Worm (Caenorhabditis elegans): ENCODE results near the gene srj-4.

Gene srj-4

ce11 chrV:12190943-12191569 lies 28.1 kb downstream of the srj-4 start, which contains the start of gene dpy-30:
TSS of gene dpy-30 (plus strand) at chrV:12191519.
- no peak for TF ChIP-seq dao-5 (tag; optimal IDR thresholded peaks at IDR 0.05)
- TF ChIP-seq him-1 (tag; optimal IDR thresholded peaks at IDR 0.05) = no peak
- TF ChIP-seq W03F9.2 (tag; optimal IDR thresholded peaks at IDR 0.05) = peak; percentile 56

DNA sequence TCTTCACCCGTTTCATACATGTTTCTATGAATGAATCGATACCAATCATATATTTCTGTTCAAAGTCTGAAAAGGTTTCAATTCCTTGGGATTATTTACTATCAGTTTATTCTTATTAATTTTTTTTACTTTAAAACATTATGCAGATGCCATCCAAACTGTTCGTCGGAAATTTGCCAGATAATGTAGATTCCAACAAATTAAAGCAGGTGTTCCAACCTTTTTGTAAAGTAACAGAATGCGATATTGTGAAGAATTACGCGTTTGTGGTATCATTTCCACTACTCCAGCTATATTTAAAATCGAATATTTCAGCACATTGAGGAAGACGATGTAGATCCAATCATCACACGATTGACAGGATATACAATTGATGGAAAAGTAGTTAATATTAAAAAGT lies 29.1 kb downstream of the srj-4 start, which contains the start of gene rnp-1:
Gene rnp-1 (plus strand): TSS at position 145 of the 400 bp plus-strand sequence.
- TF ChIP-seq dao-5 (tag; optimal IDR thresholded peaks at IDR 0.05) (no peak), him-1 (tag; optimal IDR thresholded peaks at IDR 0.05) (no peak), W03F9.2 (tag; optimal IDR thresholded peaks at IDR 0.05) (no peak)

ce11 chrV:12194275-12194674 lies 31.3 kb downstream of the srj-4 start, which contains the start of gene ogdh-2:
TSS of gene ogdh-2 (plus strand) at chrV:12194507.
- TF ChIP-seq dao-5 (tag; optimal IDR thresholded peaks at IDR 0.05) = no peak

ce11 chrV:12195845-12196244 lies 32.8 kb downstream of the srj-4 start, which contains the start of gene ZK836.3:
TSS of gene ZK836.3 (minus strand) at chrV:12195945.
- TF ChIP-seq dao-5 (tag; optimal IDR thresholded peaks at IDR 0.05) (no peak), him-1 (tag; optimal IDR thresholded peaks at IDR 0.05) (no peak), W03F9.2 (tag; optimal IDR thresholded peaks at IDR 0.05) (no peak)

DNA sequence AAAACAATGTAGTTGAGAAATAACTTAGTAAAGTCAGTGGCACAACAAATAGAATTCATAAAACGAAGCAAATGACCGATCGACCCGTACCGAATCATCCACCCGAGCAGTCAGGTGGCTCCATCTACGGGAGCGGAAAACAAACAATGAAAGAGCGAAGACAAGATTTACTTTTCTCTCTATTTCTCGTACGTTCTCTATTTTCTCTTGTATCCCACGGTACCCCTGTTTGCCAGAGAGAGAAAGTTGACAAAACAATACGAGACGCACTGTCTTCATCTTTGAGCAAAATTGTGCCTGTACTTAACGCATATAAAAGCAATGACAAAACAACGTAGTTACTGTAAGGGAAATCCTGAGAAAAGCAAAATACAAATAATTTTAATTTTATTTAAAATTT lies 33.7 kb downstream of the srj-4 start:
- TF ChIP-seq dao-5 (tag; optimal IDR thresholded peaks at IDR 0.05) (no peak), him-1 (tag; optimal IDR thresholded peaks at IDR 0.05) (no peak), W03F9.2 (tag; optimal IDR thresholded peaks at IDR 0.05) (no peak)

DNA sequence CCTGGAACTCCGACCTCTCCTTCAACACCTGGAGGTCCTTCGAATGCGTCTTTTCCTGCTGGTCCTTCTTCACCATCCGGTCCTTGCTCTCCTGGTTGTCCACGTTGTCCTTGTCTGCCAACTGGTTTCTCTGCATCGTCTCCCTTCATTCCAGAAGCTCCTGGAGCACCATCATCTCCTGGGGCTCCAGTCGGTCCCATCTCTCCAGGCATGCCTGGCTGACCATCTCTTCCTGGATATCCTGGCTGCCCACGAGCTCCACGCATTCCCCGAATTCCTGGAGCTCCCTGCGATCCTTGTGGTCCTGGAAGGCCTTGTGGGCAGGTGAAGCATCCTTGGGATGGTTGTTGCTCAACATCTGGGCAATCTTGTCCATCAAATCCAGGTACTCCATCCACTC lies 34.7 kb downstream of the srj-4 start:
- TF ChIP-seq W03F9.2 (tag; optimal IDR thresholded peaks at IDR 0.05) = no peak
- no peak for TF ChIP-seq him-1 (tag; optimal IDR thresholded peaks at IDR 0.05)
- no peak for TF ChIP-seq dao-5 (tag; optimal IDR thresholded peaks at IDR 0.05)

ce11 chrV:12198545-12198944 lies 35.5 kb downstream of the srj-4 start, which contains the start of gene lon-3:
TSS of gene lon-3 (minus strand) at chrV:12198645.
- TF ChIP-seq dao-5 (tag; optimal IDR thresholded peaks at IDR 0.05) = no peak
- TF ChIP-seq him-1 (tag; optimal IDR thresholded peaks at IDR 0.05) = no peak
- no peak for TF ChIP-seq W03F9.2 (tag; optimal IDR thresholded peaks at IDR 0.05)

DNA sequence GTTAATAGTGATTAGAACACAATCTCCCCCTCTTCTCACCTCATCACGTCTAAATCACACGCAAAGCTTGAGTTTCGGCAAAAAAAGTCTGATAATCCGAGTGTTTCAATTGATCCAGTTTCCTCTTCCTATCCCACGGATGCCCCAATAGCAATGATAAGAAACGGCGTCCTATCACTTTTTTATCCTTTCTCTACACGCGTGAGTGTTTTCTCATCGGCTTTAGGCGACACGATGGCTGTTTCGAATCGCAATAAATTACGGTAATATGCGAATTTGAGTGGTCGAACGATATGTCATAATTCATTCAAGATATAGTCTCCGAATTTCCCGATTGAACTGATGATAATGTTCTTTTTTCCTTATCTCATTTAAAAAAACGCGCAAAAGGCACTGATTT lies 36.5 kb downstream of the srj-4 start:
- TF ChIP-seq dao-5 (tag; optimal IDR thresholded peaks at IDR 0.05) (no peak), W03F9.2 (tag; optimal IDR thresholded peaks at IDR 0.05) (no peak), him-1 (tag; optimal IDR thresholded peaks at IDR 0.05) (no peak)

- TF ChIP-seq dao-5 (tag; optimal IDR thresholded peaks at IDR 0.05) (no peak), him-1 (tag; optimal IDR thresholded peaks at IDR 0.05) (no peak)
These were observed 45.7 kb downstream of the srj-4 start for ce11 chrV:12208678-12209077.

- TF ChIP-seq W03F9.2 (tag; optimal IDR thresholded peaks at IDR 0.05) (no peak), him-1 (tag; optimal IDR thresholded peaks at IDR 0.05) (no peak), dao-5 (tag; optimal IDR thresholded peaks at IDR 0.05) (no peak)
These were observed 46.9 kb downstream of the srj-4 start for ce11 chrV:12209951-12210350.

DNA sequence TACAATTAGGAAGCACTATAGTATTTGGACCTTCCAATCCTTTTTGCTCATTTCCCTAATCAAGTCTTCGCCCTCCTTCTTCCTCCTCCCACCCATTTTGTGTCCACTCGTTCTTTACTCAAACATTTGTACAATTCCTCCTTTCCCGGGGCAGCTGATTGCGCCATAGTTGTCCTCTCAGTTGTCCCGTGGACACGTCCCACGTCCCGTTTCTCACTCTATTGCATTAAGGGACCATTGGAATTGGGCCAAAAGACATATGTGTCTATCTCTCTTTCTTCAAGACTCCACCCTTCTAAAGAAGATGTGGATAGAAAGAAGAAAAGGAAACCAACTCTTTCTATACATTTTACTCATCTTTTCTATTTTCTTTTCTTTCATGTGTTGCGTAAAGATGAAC lies 48.1 kb downstream of the srj-4 start:
- TF ChIP-seq him-1 (tag; optimal IDR thresholded peaks at IDR 0.05) (no peak), W03F9.2 (tag; optimal IDR thresholded peaks at IDR 0.05) (no peak), dao-5 (tag; optimal IDR thresholded peaks at IDR 0.05) (no peak)

DNA sequence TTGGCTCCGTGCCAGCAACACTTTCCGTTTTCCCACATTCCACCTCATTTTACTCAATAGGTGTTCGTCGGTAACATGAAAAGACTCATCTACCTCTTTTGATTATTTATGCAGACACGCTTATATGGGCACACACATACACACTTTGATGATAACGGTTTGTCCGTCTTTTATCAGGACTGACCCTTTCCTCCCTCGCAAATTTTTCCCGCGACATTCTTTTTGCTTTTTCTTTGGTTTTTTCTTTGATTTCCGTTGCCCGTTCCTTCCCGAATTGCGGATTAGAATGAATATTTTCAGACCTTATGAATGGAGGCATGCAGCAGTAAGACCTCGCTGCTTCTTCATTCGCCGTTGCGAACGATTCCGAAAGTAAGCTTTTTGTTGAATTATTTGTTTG lies 50.0 kb downstream of the srj-4 start, which contains the start of gene vab-8:
Gene vab-8 (plus strand): TSS at position 301 of the 400 bp plus-strand sequence.
- TF ChIP-seq him-1 (tag; optimal IDR thresholded peaks at IDR 0.05) = no peak
- no peak for TF ChIP-seq dao-5 (tag; optimal IDR thresholded peaks at IDR 0.05)
- TF ChIP-seq W03F9.2 (tag; optimal IDR thresholded peaks at IDR 0.05) = no peak

Data from whole organism, L4/young adult.